Worm (Caenorhabditis elegans): ENCODE measurements around the gene B0238.15.

Gene B0238.15

ce11 chrV:5225660-5226059 lies 14.3 kb upstream of the B0238.15 start:
- no peak for TF ChIP-seq ztf-29 (GFP tag; IDR thresholded peaks at IDR 0.05)
- TF ChIP-seq T22C8.4 (GFP tag; IDR thresholded peaks at IDR 0.05), result no peak
- no peak for TF ChIP-seq klf-2 (GFP tag; conservative IDR thresholded peaks at IDR 0.05)
- no peak for TF ChIP-seq flt-1 (GFP tag; IDR thresholded peaks at IDR 0.05)
- no peak for TF ChIP-seq med-1 (GFP tag; optimal IDR thresholded peaks at IDR 0.05; ENCODE audit: insufficient read depth)
- no peak for TF ChIP-seq ref-1 (GFP tag; conservative IDR thresholded peaks at IDR 0.05)
- no peak for TF ChIP-seq ztf-23 (GFP tag; IDR thresholded peaks at IDR 0.05)
- TF ChIP-seq cog-1 (tag; optimal IDR thresholded peaks at IDR 0.05), result no peak
- no peak for TF ChIP-seq tab-1 (GFP tag; IDR thresholded peaks at IDR 0.05)

DNA sequence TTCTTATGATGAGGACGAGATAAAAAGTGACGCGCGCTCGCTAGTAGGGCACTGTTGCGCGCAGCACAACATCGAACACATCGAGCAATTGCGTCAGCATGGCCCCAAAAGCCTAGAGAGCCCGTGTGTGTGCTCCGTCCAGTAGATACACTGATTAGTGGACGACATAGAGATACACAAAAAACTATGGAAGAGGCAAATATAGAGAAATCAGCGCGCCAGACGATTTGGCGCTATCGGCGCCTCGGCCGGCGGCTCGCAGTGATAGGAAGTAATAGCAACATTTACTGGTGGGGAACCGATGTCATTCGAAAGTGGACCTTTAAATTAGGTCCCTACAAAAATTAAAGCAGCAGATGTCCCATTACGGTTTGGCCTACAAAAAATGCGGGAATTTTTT lies 11.5 kb upstream of the B0238.15 start:
- TF ChIP-seq T22C8.4 (GFP tag; IDR thresholded peaks at IDR 0.05) (no peak), tab-1 (GFP tag; IDR thresholded peaks at IDR 0.05) (no peak), ztf-29 (GFP tag; IDR thresholded peaks at IDR 0.05) (no peak)

DNA sequence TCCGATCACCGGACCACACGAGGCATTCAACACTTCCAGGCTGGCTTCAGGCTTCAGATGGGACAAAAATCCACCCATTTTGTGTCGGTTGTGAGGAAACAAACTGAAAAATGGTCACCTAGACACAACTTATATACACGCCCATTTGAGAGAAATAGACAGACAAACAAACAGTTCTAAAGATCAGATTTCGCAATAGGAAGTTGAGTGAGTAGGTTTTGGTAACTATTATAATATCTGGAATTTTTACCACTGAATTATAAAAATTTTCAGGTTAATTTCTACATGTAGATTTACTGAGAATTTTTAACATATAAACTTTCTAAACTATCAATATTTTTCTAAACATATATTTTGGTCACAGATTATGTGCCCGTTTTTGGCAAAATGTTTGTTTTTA lies 6.2 kb upstream of the B0238.15 start, which contains the start of gene cest-32:
Gene cest-32 (minus strand): TSS at position 115 of the 400 bp plus-strand sequence.
- TF ChIP-seq cog-1 (tag; optimal IDR thresholded peaks at IDR 0.05), result no peak
- TF ChIP-seq ztf-29 (GFP tag; IDR thresholded peaks at IDR 0.05), result no peak
- TF ChIP-seq tab-1 (GFP tag; IDR thresholded peaks at IDR 0.05), result no peak
- no peak for TF ChIP-seq flt-1 (GFP tag; IDR thresholded peaks at IDR 0.05)
- no peak for TF ChIP-seq ref-1 (GFP tag; conservative IDR thresholded peaks at IDR 0.05)
- no peak for TF ChIP-seq T22C8.4 (GFP tag; IDR thresholded peaks at IDR 0.05)
- no peak for TF ChIP-seq ztf-23 (GFP tag; IDR thresholded peaks at IDR 0.05)

DNA sequence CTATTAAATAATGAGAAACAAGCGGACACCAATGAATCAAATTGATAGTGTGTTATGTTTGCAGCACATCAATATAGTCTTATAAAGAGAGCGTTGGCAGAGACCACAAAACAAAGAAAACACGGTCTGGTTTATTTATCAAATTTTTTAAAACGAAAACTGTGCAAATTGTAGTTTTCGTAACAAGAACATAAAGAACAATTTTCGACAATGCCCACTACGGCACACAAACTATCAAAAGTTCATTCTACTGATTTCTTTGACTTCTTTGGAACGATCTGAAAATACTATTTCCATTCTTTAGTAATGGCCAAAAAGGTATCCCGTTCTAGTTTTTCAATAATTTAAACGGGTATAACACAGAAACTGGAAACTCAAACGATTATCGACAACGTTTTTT lies 2.9 kb upstream of the B0238.15 start, which contains the start of gene cest-35.2:
Gene cest-35.2 (minus strand): TSS at position 101 of the 400 bp plus-strand sequence.
- TF ChIP-seq cog-1 (tag; optimal IDR thresholded peaks at IDR 0.05) (no peak), flt-1 (GFP tag; IDR thresholded peaks at IDR 0.05) (no peak), med-1 (GFP tag; optimal IDR thresholded peaks at IDR 0.05; ENCODE audit: insufficient read depth) (no peak), tab-1 (GFP tag; IDR thresholded peaks at IDR 0.05) (no peak), ref-1 (GFP tag; conservative IDR thresholded peaks at IDR 0.05) (no peak), klf-2 (GFP tag; conservative IDR thresholded peaks at IDR 0.05) (no peak)

ce11 chrV:5239404-5239803 lies 599 bp upstream of the B0238.15 start, which contains the start of gene C52A10.3:
Gene C52A10.3 (minus strand): TSS chrV:5239504.
- TF ChIP-seq flt-1 (GFP tag; IDR thresholded peaks at IDR 0.05) (no peak), klf-2 (GFP tag; conservative IDR thresholded peaks at IDR 0.05) (no peak), cog-1 (tag; optimal IDR thresholded peaks at IDR 0.05) (no peak), ztf-29 (GFP tag; IDR thresholded peaks at IDR 0.05) (no peak)

DNA sequence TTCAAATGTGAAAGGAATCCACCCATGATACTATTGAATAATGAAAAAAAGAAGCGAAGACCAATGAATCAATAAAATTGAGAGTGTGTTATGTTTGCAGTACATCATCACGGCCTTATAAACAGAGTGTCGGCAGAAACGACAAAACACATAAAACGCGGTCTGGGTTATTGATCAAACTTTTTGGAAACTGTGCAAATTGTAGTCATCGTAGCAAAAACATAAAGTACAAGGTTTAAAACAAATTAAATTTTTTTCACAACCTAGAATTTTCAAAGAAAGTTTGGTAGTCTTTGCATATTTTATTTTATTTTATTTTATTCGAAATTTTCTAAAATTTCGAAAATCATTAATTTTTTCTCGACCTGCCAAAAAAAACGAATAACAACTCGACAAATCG lies 3.0 kb downstream of the B0238.15 start, which contains the start of gene cest-35.1:
Gene cest-35.1 (minus strand): TSS at position 101 of the 400 bp plus-strand sequence.
- no peak for TF ChIP-seq ref-1 (GFP tag; conservative IDR thresholded peaks at IDR 0.05)
- TF ChIP-seq T22C8.4 (GFP tag; IDR thresholded peaks at IDR 0.05), result no peak
- TF ChIP-seq cog-1 (tag; optimal IDR thresholded peaks at IDR 0.05), result no peak
- no peak for TF ChIP-seq ztf-23 (GFP tag; IDR thresholded peaks at IDR 0.05)
- no peak for TF ChIP-seq flt-1 (GFP tag; IDR thresholded peaks at IDR 0.05)
- no peak for TF ChIP-seq tab-1 (GFP tag; IDR thresholded peaks at IDR 0.05)
- TF ChIP-seq klf-2 (GFP tag; conservative IDR thresholded peaks at IDR 0.05), result no peak
- TF ChIP-seq ztf-29 (GFP tag; IDR thresholded peaks at IDR 0.05), result no peak
- no peak for TF ChIP-seq med-1 (GFP tag; optimal IDR thresholded peaks at IDR 0.05; ENCODE audit: insufficient read depth)

DNA sequence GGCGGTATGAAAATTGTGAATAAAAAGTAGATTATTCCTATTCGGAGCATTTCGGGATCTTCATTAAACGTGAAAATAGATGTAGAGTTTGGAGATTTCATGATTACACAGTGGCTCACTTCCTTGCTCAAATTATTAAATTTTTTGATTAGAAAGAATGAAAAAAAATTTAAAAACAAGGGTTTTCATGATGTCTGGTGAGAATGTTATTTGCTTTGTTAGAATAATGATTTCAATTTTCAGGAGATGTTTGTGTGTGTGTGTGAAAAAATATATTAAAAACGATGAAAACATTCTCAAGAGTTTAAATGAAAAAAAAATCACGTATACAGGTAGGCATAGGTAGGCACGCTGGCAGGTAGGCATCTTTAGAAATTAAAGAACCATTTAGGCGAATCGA lies 12.0 kb downstream of the B0238.15 start, which contains the start of gene srt-68:
Gene srt-68 (minus strand): TSS at position 101 of the 400 bp plus-strand sequence.
- no peak for TF ChIP-seq T22C8.4 (GFP tag; IDR thresholded peaks at IDR 0.05)
- TF ChIP-seq klf-2 (GFP tag; conservative IDR thresholded peaks at IDR 0.05), result no peak
- no peak for TF ChIP-seq med-1 (GFP tag; optimal IDR thresholded peaks at IDR 0.05; ENCODE audit: insufficient read depth)
- TF ChIP-seq cog-1 (tag; optimal IDR thresholded peaks at IDR 0.05), result no peak

DNA sequence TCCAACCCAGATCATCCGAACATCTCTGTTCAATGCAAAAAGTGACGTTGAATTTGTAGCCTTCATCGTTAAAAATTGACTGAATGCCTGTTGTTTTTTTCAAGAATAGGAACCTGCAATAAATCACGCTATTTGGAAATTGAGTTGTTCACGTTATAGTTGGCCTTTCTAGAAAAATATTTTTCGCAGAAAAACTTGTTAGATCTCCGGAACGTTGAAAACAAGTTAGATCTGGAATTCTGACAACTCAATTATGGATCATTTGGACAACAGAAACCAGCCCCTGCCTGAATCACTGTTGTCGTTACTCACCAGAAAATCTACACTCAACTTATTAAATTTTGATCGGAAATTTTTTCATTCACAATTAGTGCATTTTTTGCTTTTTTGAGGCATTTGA lies 17.4 kb downstream of the B0238.15 start, which contains the start of gene srt-67:
Gene srt-67 (minus strand): TSS at position 101 of the 400 bp plus-strand sequence.
- TF ChIP-seq tab-1 (GFP tag; IDR thresholded peaks at IDR 0.05) (no peak), flt-1 (GFP tag; IDR thresholded peaks at IDR 0.05) (no peak), klf-2 (GFP tag; conservative IDR thresholded peaks at IDR 0.05) (no peak), ref-1 (GFP tag; conservative IDR thresholded peaks at IDR 0.05) (no peak), ztf-23 (GFP tag; IDR thresholded peaks at IDR 0.05) (no peak), cog-1 (tag; optimal IDR thresholded peaks at IDR 0.05) (no peak), T22C8.4 (GFP tag; IDR thresholded peaks at IDR 0.05) (no peak), ztf-29 (GFP tag; IDR thresholded peaks at IDR 0.05) (no peak), med-1 (GFP tag; optimal IDR thresholded peaks at IDR 0.05; ENCODE audit: insufficient read depth) (no peak)

DNA sequence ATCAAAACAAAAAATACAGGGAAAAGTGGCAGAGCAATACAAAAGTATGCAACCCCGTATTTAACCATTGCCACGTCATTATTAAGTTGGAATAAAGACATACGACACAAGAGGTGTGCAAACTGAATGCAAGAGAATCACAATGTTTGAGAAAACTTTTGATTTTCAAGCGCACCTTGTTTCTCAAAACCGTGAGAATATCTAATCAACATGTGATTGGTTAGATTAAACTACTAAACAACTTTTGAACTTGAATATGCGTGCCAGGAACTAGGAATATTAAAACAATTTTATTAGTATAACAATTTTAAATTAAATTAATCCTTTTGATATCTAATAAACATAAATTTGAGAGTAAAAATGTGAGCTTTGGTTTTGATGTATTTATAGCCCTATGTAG lies 19.4 kb downstream of the B0238.15 start, which contains the start of gene srt-70:
Gene srt-70 (minus strand): TSS at position 101 of the 400 bp plus-strand sequence.
- TF ChIP-seq cog-1 (tag; optimal IDR thresholded peaks at IDR 0.05), result no peak
- TF ChIP-seq ztf-29 (GFP tag; IDR thresholded peaks at IDR 0.05), result no peak
- no peak for TF ChIP-seq T22C8.4 (GFP tag; IDR thresholded peaks at IDR 0.05)
- no peak for TF ChIP-seq klf-2 (GFP tag; conservative IDR thresholded peaks at IDR 0.05)
- TF ChIP-seq tab-1 (GFP tag; IDR thresholded peaks at IDR 0.05), result no peak
- TF ChIP-seq med-1 (GFP tag; optimal IDR thresholded peaks at IDR 0.05; ENCODE audit: insufficient read depth), result no peak
- TF ChIP-seq flt-1 (GFP tag; IDR thresholded peaks at IDR 0.05), result no peak
- no peak for TF ChIP-seq ztf-23 (GFP tag; IDR thresholded peaks at IDR 0.05)
- no peak for TF ChIP-seq ref-1 (GFP tag; conservative IDR thresholded peaks at IDR 0.05)

ce11 chrV:5262999-5263398 lies 23.0 kb downstream of the B0238.15 start, which contains the start of gene cest-30:
Gene cest-30 (minus strand): TSS chrV:5263099.
- TF ChIP-seq klf-2 (GFP tag; conservative IDR thresholded peaks at IDR 0.05), result no peak

DNA sequence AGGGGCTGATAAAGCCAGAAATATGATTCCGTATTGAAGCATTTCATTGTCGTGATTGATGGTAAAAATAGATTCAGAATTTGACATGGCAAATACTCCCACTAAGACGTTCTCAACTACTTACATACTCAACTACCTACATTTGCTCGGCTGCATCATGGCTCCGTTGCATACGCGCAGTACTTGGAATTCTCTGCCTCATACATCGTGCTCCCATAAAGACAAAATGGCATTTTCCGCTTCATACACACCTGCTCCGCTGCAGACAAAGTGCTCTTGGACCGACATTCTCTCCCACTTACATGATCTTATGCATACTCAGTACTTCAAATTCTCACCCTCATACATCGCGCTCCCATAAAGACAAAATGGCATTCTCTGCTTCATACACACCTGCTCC lies 25.6 kb downstream of the B0238.15 start, which contains the start of the genes srt-69 and B0238.12:
Gene srt-69 (minus strand): TSS at position 101 of the 400 bp plus-strand sequence.
Gene B0238.12 (plus strand): TSS at position 264 of the 400 bp plus-strand sequence.
- TF ChIP-seq med-1 (GFP tag; optimal IDR thresholded peaks at IDR 0.05; ENCODE audit: insufficient read depth) (no peak), tab-1 (GFP tag; IDR thresholded peaks at IDR 0.05) (no peak), klf-2 (GFP tag; conservative IDR thresholded peaks at IDR 0.05) (no peak), T22C8.4 (GFP tag; IDR thresholded peaks at IDR 0.05) (no peak), ztf-29 (GFP tag; IDR thresholded peaks at IDR 0.05) (no peak), cog-1 (tag; optimal IDR thresholded peaks at IDR 0.05) (no peak)

All from whole organism, midembryonic.